Worm (Caenorhabditis elegans) whole organism, late embryonic: ENCODE measurements around the gene sna-2.

ENCODE experiments used
- T23F11.4 ChIP-seq: fragments of 200-800 bp; sonication (Bioruptor generic); optimal IDR thresholded peaks from 2 replicates; lab custom pipeline; 2018; ENCODE audit warnings: mild to moderate bottlenecking, missing genetic modification characterization, missing compliant biosample characterization
- ceh-18 ChIP-seq: sonication (generic microtip); optimal IDR thresholded peaks from 2 replicates; lab custom pipeline; 2016; ENCODE audit warnings: missing genetic modification characterization, missing compliant biosample characterization
- ceh-24 ChIP-seq: sonication (generic microtip); optimal IDR thresholded peaks from 2 replicates; lab custom pipeline; 2016; ENCODE audit warnings: mild to moderate bottlenecking, missing genetic modification characterization, missing compliant biosample characterization
- ceh-30 ChIP-seq: fragments of 150-350 bp; optimal IDR thresholded peaks from 2 replicates; lab custom pipeline; 2014; ENCODE audit warnings: missing biosample characterization, missing genetic modification characterization
- ceh-9 ChIP-seq: sonication (generic microtip); optimal IDR thresholded peaks from 2 replicates; lab custom pipeline; 2016; ENCODE audit warnings: mild to moderate bottlenecking, missing genetic modification characterization, inconsistent platforms, missing compliant biosample characterization
- fkh-10 ChIP-seq: fragments of 150-350 bp; optimal IDR thresholded peaks from 2 replicates; lab custom pipeline; 2014; ENCODE audit warnings: missing biosample characterization, missing genetic modification reagents, missing genetic modification characterization
- hlh-6 ChIP-seq: sonication (generic microtip); optimal IDR thresholded peaks from 2 replicates; lab custom pipeline; 2016; ENCODE audit warnings: missing genotype, missing genetic modification characterization, missing compliant biosample characterization
- lim-6 ChIP-seq: sonication (generic microtip); optimal IDR thresholded peaks from 2 replicates; lab custom pipeline; 2016; ENCODE audit warnings: missing genetic modification characterization, missing compliant biosample characterization
- odd-2 ChIP-seq: sonication (generic microtip); optimal IDR thresholded peaks from 2 replicates; lab custom pipeline; 2017; ENCODE audit warnings: antibody characterized with exemption, mild to moderate bottlenecking, missing genetic modification characterization, missing compliant biosample characterization
- pag-3 ChIP-seq: sonication (generic microtip); optimal IDR thresholded peaks from 2 replicates; lab custom pipeline; 2016; ENCODE audit warnings: missing compliant biosample characterization, missing genetic modification characterization, borderline replicate concordance
- pqm-1 ChIP-seq: sonication (generic microtip); optimal IDR thresholded peaks from 2 replicates; lab custom pipeline; 2016; ENCODE audit warnings: missing genetic modification characterization, missing compliant biosample characterization
- ttx-3 ChIP-seq: sonication (generic microtip); optimal IDR thresholded peaks from 2 replicates; lab custom pipeline; 2016; ENCODE audit warnings: missing genetic modification reagents, missing genetic modification characterization, missing compliant biosample characterization

DNA sequence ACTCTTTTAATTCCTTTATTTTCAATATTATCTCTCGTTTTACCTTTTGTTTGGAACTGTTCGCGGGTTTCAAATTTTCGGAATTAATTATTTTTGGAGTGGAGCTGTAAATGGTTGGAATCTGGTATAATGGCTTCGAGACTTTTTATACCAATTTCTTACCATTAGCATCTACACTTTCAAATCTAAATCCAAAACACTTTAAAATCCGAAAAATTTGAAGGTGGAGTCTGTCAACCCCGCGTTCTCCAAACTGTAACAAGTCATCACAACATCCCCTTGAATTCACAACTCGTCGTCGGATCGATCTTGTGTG lies 20.1 kb downstream of the sna-2 start, which contains the start of gene nhr-97:
- TF ChIP-seq ceh-9, result no peak
- TF ChIP-seq T23F11.4 (GFP tag; lab: Kevin White, UChicago), result no peak
- TF ChIP-seq fkh-10, result no peak
- TF ChIP-seq ceh-18, result no peak
- TF ChIP-seq ceh-30, result no peak
- no peak for TF ChIP-seq odd-2
- no peak for TF ChIP-seq pag-3
- TF ChIP-seq ttx-3, result no peak
- no peak for TF ChIP-seq lim-6
- no peak for TF ChIP-seq hlh-6
- TF ChIP-seq pqm-1 (tag; lab: Kevin White, UChicago), result no peak
- TF ChIP-seq ceh-24, result no peak
